Worm (Caenorhabditis elegans): ENCODE measurements around the gene srw-102.

DNA sequence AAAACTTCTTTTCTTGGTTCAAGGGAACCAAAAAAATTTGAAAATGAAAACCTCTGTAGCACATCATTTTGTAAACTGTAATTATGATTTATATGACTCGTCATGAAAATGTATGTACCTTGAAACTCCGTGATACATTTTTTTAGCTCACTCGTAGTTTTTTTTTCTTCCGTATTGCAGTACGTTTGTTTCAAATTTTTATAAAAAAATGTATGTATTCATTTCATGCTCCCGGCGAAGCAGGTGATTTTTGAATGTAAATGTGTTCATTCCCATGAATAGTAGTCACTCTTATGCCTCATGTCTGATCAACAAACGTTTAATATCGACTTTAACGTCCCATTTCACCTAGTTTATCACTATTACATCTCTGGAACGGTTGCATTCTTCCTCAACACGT lies 5.3 kb downstream of the srw-102 start, which contains the start of gene sri-27:
- TF ChIP-seq skn-1 (tag; optimal IDR thresholded peaks at IDR 0.05), result no peak
- TF ChIP-seq nhr-237 (tag; optimal IDR thresholded peaks at IDR 0.05), result no peak
- TF ChIP-seq fos-1 (tag; optimal IDR thresholded peaks at IDR 0.05), result no peak
- no peak for TF ChIP-seq unc-62 (GFP tag; optimal IDR thresholded peaks at IDR 0.05)
- no peak for TF ChIP-seq ztf-11 (tag; optimal IDR thresholded peaks at IDR 0.05)
- TF ChIP-seq ama-1 (optimal IDR thresholded peaks at IDR 0.05), result no peak
- no peak for TF ChIP-seq nhr-77 (tag; optimal IDR thresholded peaks at IDR 0.05)
- TF ChIP-seq mbf-1 (tag; optimal IDR thresholded peaks at IDR 0.05), result no peak
- TF ChIP-seq ceh-82 (tag; optimal IDR thresholded peaks at IDR 0.05), result no peak
- no peak for TF ChIP-seq ceh-16 (tag; optimal IDR thresholded peaks at IDR 0.05)

All from whole organism, L2 larva.